Worm (Caenorhabditis elegans): Measurements from ENCODE around the gene ZK809.9.

DNA sequence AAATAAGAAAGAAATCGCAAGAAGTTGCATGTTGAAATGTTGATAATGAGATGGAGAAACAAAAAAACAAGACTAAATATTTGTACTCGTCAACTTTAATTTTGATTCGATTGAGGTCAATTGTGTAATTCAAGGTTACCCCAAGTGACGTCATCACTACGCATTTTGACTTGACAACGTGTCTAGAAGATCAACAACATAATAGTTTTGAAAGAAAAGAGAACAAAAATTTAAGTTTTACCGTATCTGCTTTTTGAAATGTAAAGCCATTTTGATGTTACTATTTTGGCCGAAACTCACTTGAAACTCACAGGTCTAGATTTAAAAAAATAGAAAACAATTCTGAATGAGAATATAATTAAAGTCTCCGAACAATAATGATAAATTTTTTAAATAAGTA, 44.2 kb upstream of the ZK809.9 start, which contains the start of gene dsl-5:
- TF ChIP-seq tbx-37 (GFP tag; conservative IDR thresholded peaks at IDR 0.05) (no peak), flt-1 (GFP tag; IDR thresholded peaks at IDR 0.05) (no peak), pes-1 (GFP tag; IDR thresholded peaks at IDR 0.05) (no peak)
